Worm (Caenorhabditis elegans): ENCODE measurements around the gene pqn-83.

DNA sequence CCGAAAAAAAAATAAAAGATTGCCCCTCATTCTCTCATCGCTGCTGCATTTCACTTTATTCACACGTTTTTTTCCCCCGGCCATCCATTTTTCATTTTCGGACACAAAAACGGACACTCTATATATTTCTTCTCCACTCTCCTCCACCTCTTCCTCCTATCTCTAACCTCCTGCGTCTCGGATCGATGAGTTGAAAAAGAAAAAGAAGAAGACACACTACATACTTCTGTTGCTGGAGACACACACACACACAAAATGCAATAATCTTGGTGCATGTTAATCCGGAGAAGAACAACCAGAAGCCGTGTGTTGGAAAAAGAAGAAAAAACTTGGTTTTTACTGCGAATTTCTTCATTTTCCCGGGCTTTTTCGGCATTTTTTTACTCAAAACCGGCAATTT lies 6.7 kb upstream of the pqn-83 start:
- TF ChIP-seq tab-1 (GFP tag; IDR thresholded peaks at IDR 0.05) (no peak), ztf-29 (GFP tag; IDR thresholded peaks at IDR 0.05) (no peak), ref-1 (GFP tag; conservative IDR thresholded peaks at IDR 0.05) (no peak), klf-2 (GFP tag; conservative IDR thresholded peaks at IDR 0.05) (no peak)
